Fruit fly (Drosophila melanogaster) whole organism, wandering third instar larva: ENCODE measurements around the gene GILT1.

Experiments used
- Abd-B ChIP-seq: fragments of >200 bp; optimal IDR thresholded peaks from 2 replicates; lab custom pipeline; 2017; ENCODE audit warnings: missing biosample characterization, missing genetic modification characterization
- CG32264 ChIP-seq: fragments of 200-800 bp; sonication (Bioruptor generic); optimal IDR thresholded peaks from 2 replicates; lab custom pipeline; 2016; ENCODE audit warnings: missing biosample characterization, missing genetic modification characterization
- CG9705 ChIP-seq: fragments of 200-800 bp; sonication (Bioruptor generic); optimal IDR thresholded peaks from 2 replicates; lab custom pipeline; 2018; ENCODE audit warnings: missing biosample characterization, mild to moderate bottlenecking, missing genetic modification characterization
- CrebA ChIP-seq: fragments of 200-800 bp; sonication (Bioruptor generic); optimal IDR thresholded peaks from 2 replicates; lab custom pipeline; 2016; ENCODE audit warnings: missing biosample characterization, mild to moderate bottlenecking, missing genetic modification characterization, borderline replicate concordance
- Dfd ChIP-seq: fragments of >200 bp; optimal IDR thresholded peaks from 2 replicates; lab custom pipeline; 2017; ENCODE audit warnings: missing biosample characterization, missing genetic modification characterization
- GATAd ChIP-seq: sonication (Bioruptor generic); optimal IDR thresholded peaks from 2 replicates; lab custom pipeline; 2016; ENCODE audit warnings: missing biosample characterization, missing genetic modification characterization
- HLH106 ChIP-seq: fragments of 200-800 bp; optimal IDR thresholded peaks from 3 replicates; lab custom pipeline; 2019; ENCODE audit warnings: missing biosample characterization, mild to moderate bottlenecking, missing genetic modification characterization, moderate library complexity
- Hnf4 ChIP-seq: fragments of 200-800 bp; sonication (Bioruptor generic); optimal IDR thresholded peaks from 2 replicates; lab custom pipeline; 2016; ENCODE audit warnings: missing biosample characterization, mild to moderate bottlenecking, missing genetic modification characterization
- Hr78 ChIP-seq: fragments of >200 bp; optimal IDR thresholded peaks from 2 replicates; lab custom pipeline; 2017; ENCODE audit warnings: missing biosample characterization, missing genetic modification characterization
- Hr83 ChIP-seq: fragments of 200-300 bp; sonication (Bioruptor generic); optimal IDR thresholded peaks from 2 replicates; lab custom pipeline; 2016; ENCODE audit warnings: missing biosample characterization, mild to moderate bottlenecking, missing genetic modification characterization, moderate library complexity; ENCODE audit not compliant: poor library complexity, severe bottlenecking
- Mio ChIP-seq: sonication (Bioruptor generic); optimal IDR thresholded peaks from 2 replicates; lab custom pipeline; 2016; ENCODE audit warnings: missing biosample characterization, missing genetic modification characterization
- Myc ChIP-seq: fragments of >200 bp; optimal IDR thresholded peaks from 2 replicates; lab custom pipeline; 2017
- N ChIP-seq: fragments of >200 bp; optimal IDR thresholded peaks from 2 replicates; lab custom pipeline; 2018; ENCODE audit warnings: missing biosample characterization, missing external identifiers, missing genetic modification characterization
- OdsH ChIP-seq: fragments of 200-800 bp; sonication (Bioruptor generic); optimal IDR thresholded peaks from 2 replicates; lab custom pipeline; 2016; ENCODE audit warnings: missing biosample characterization, mild to moderate bottlenecking, missing genetic modification characterization
- Rel ChIP-seq, 2 experiments: fragments of 200-800 bp; sonication (Bioruptor generic) in 1 of 2; optimal IDR thresholded peaks; 2 replicates in 1 of 2; 3 replicates in 1 of 2; lab custom pipeline; 2016 to 2019; ENCODE audit warnings: mild to moderate bottlenecking in 2 of 2, missing biosample characterization in 2 of 2, missing genetic modification characterization in 2 of 2, moderate library complexity in 1 of 2
- Sp1 ChIP-seq: fragments of 200-800 bp; sonication (Bioruptor generic); optimal IDR thresholded peaks from 3 replicates; lab custom pipeline; 2019; ENCODE audit warnings: missing biosample characterization, mild to moderate bottlenecking, missing genetic modification characterization, moderate library complexity
- Vsx2 ChIP-seq: fragments of 200-300, 225-300 bp; sonication (Bioruptor generic); optimal IDR thresholded peaks from 2 replicates; lab custom pipeline; 2018; ENCODE audit warnings: missing biosample characterization, missing genetic modification characterization; ENCODE audit not compliant: partially characterized antibody
- br ChIP-seq: fragments of 200-800 bp; sonication (Bioruptor generic); optimal IDR thresholded peaks from 2 replicates; lab custom pipeline; 2016; ENCODE audit warnings: missing biosample characterization, missing genetic modification characterization
- brk ChIP-seq: fragments of 200-800 bp; sonication (Bioruptor generic); optimal IDR thresholded peaks from 2 replicates; lab custom pipeline; 2016; ENCODE audit warnings: missing biosample characterization, mild to moderate bottlenecking, missing genetic modification characterization
- dmrt93B ChIP-seq: fragments of 200-800 bp; sonication (Bioruptor generic); optimal IDR thresholded peaks from 2 replicates; lab custom pipeline; 2018; ENCODE audit warnings: missing biosample characterization, mild to moderate bottlenecking, missing genetic modification characterization
- dsf ChIP-seq: sonication (Bioruptor generic); optimal IDR thresholded peaks from 2 replicates; lab custom pipeline; 2016; ENCODE audit warnings: missing biosample characterization, missing genetic modification characterization, borderline replicate concordance
- ey ChIP-seq: fragments of 200-800 bp; sonication (Bioruptor generic); optimal IDR thresholded peaks from 2 replicates; lab custom pipeline; 2016; ENCODE audit warnings: missing biosample characterization, missing genetic modification characterization
- foxo ChIP-seq, 2 experiments: fragments of 200-800 bp; sonication (Bioruptor generic); optimal IDR thresholded peaks; 2 replicates in 1 of 2; 3 replicates in 1 of 2; lab custom pipeline; 2016 to 2017; ENCODE audit warnings: missing biosample characterization in 2 of 2, missing genetic modification characterization in 2 of 2
- fru ChIP-seq: fragments of 200-800 bp; sonication (Bioruptor generic); optimal IDR thresholded peaks from 3 replicates; lab custom pipeline; 2016; ENCODE audit warnings: missing biosample characterization, mild to moderate bottlenecking, missing genetic modification characterization
- h ChIP-seq: fragments of 200-800 bp; sonication (Bioruptor generic); optimal IDR thresholded peaks from 3 replicates; lab custom pipeline; 2016; ENCODE audit warnings: missing biosample characterization, mild to moderate bottlenecking, missing genetic modification characterization
- jim ChIP-seq: fragments of 175-275, 200-325 bp; sonication (Bioruptor generic); optimal IDR thresholded peaks from 2 replicates; lab custom pipeline; 2016; ENCODE audit warnings: missing biosample characterization, mild to moderate bottlenecking, missing genetic modification characterization
- lola ChIP-seq: fragments of >200 bp; optimal IDR thresholded peaks from 2 replicates; lab custom pipeline; 2017; ENCODE audit warnings: missing biosample characterization, missing genetic modification characterization
- pan ChIP-seq: fragments of >200 bp; optimal IDR thresholded peaks from 2 replicates; lab custom pipeline; 2017
- psq ChIP-seq: fragments of 200-800 bp; sonication (Bioruptor generic); optimal IDR thresholded peaks from 3 replicates; lab custom pipeline; 2017; ENCODE audit warnings: missing biosample characterization, mild to moderate bottlenecking, missing genetic modification characterization, moderate library complexity
- rgr ChIP-seq: fragments of 200-800 bp; sonication (Bioruptor generic); optimal IDR thresholded peaks from 3 replicates; lab custom pipeline; 2016; ENCODE audit warnings: missing biosample characterization, mild to moderate bottlenecking, missing genetic modification characterization
- sage ChIP-seq: fragments of 200-800 bp; sonication (Bioruptor generic); optimal IDR thresholded peaks from 2 replicates; lab custom pipeline; 2016; ENCODE audit warnings: missing biosample characterization, mild to moderate bottlenecking, missing genetic modification characterization
- sv ChIP-seq: fragments of 200-800 bp; sonication (Bioruptor generic); optimal IDR thresholded peaks from 3 replicates; lab custom pipeline; 2016; ENCODE audit warnings: missing biosample characterization, missing genetic modification characterization
- tai ChIP-seq: sonication (Bioruptor generic); optimal IDR thresholded peaks from 2 replicates; lab custom pipeline; 2016; ENCODE audit warnings: missing biosample characterization, missing genetic modification characterization
- usp ChIP-seq: fragments of >200 bp; optimal IDR thresholded peaks from 2 replicates; lab custom pipeline; 2017; ENCODE audit warnings: missing biosample characterization, missing genetic modification characterization
- woc ChIP-seq: sonication (Bioruptor generic); optimal IDR thresholded peaks from 2 replicates; lab custom pipeline; 2016; ENCODE audit warnings: missing biosample characterization, mild to moderate bottlenecking, missing genetic modification characterization

Gene GILT1

dm6 chr3R:13381744-13382435, 19.8 kb downstream of the GILT1 start, which contains the start of the genes mRpS21 and Droj2 (continued):
- no peak for TF ChIP-seq sage (GFP tag; lab: Kevin White, UChicago)
- TF ChIP-seq dsf (GFP tag; lab: Kevin White, UChicago) = peak; percentile 33
- peak; percentile 36 for TF ChIP-seq rgr (GFP tag; lab: Kevin White, UChicago)
- TF ChIP-seq GATAd (GFP tag; lab: Kevin White, UChicago) = no peak
- TF ChIP-seq jim = no peak
- peak; percentile 47 for TF ChIP-seq Myc (lab: Kevin White, UChicago)
- TF ChIP-seq CrebA (GFP tag; lab: Kevin White, UChicago) = no peak
- TF ChIP-seq ey (GFP tag; lab: Kevin White, UChicago) = peak; percentile 3
- peak; percentile 60 for TF ChIP-seq woc (GFP tag; lab: Kevin White, UChicago)
- TF ChIP-seq, all 38 proteins: peak for 17

dm6 chr3R:13379675-13380074, 22.0 kb downstream of the GILT1 start, which contains the start of the genes CG9813 and CG8870:
CG9813 (minus strand) TSS chr3R:13379775.
CG8870 (plus strand) TSS chr3R:13379842.
- no peak for TF ChIP-seq pan (lab: Kevin White, UChicago)
- no peak for TF ChIP-seq Sp1 (GFP tag; lab: Kevin White, UChicago)
- TF ChIP-seq tai (GFP tag; lab: Kevin White, UChicago) = no peak
- TF ChIP-seq br = no peak
- no peak for TF ChIP-seq brk (GFP tag; lab: Kevin White, UChicago)
- no peak for TF ChIP-seq Hr83
- TF ChIP-seq sage (GFP tag; lab: Kevin White, UChicago) = no peak
- no peak for TF ChIP-seq Hr78
- TF ChIP-seq fru (GFP tag; lab: Kevin White, UChicago) = no peak
- no peak for TF ChIP-seq Hnf4
- TF ChIP-seq CG9705 (GFP tag; lab: Kevin White, UChicago) = no peak
- no peak for TF ChIP-seq CG32264 (GFP tag; lab: Kevin White, UChicago)
- TF ChIP-seq h (GFP tag; lab: Kevin White, UChicago) = no peak
- TF ChIP-seq psq (GFP tag; lab: Kevin White, UChicago) = no peak
- no peak for TF ChIP-seq Mio (GFP tag; lab: Kevin White, UChicago)
- no peak for TF ChIP-seq lola (GFP tag; lab: Kevin White, UChicago)
- no peak for TF ChIP-seq rgr (GFP tag; lab: Kevin White, UChicago)
- no peak for TF ChIP-seq foxo (GFP tag; optimal IDR thresholded peaks at IDR 0.05; lab: Kevin White, UChicago)
- TF ChIP-seq Myc (lab: Kevin White, UChicago) = no peak

- TF ChIP-seq br (no peak), rgr (GFP tag; lab: Kevin White, UChicago) (no peak), ey (GFP tag; lab: Kevin White, UChicago) (no peak), Rel (GFP tag; optimal IDR thresholded peaks at IDR 0.05; lab: Kevin White, UChicago) (no peak), Rel (tag; optimal IDR thresholded peaks at IDR 0.05; lab: Kevin White, UChicago) (no peak), psq (GFP tag; lab: Kevin White, UChicago) (no peak), Dfd (no peak), sv (GFP tag; lab: Kevin White, UChicago) (no peak), brk (GFP tag; lab: Kevin White, UChicago) (no peak), Abd-B (GFP tag; lab: Kevin White, UChicago) (no peak), CrebA (GFP tag; lab: Kevin White, UChicago) (no peak), Myc (lab: Kevin White, UChicago) (no peak), Hr83 (no peak), foxo (GFP tag; optimal IDR thresholded peaks at IDR 0.05; lab: Kevin White, UChicago) (no peak), N (GFP tag; lab: Kevin White, UChicago) (no peak), usp (GFP tag; lab: Kevin White, UChicago) (no peak)
Observed at dm6 chr3R:13374913-13375312, 26.7 kb downstream of the GILT1 start.

dm6 chr3R:13371840-13372680, 29.6 kb downstream of the GILT1 start, which contains the start of the genes Lip3 and CG34309:
Lip3 (minus strand) TSS chr3R:13371904.
CG34309 (plus strand) TSS chr3R:13372630.
- TF ChIP-seq jim = no peak
- TF ChIP-seq ey (GFP tag; lab: Kevin White, UChicago) = peak; percentile 73
- peak; percentile 81 for TF ChIP-seq OdsH (GFP tag; lab: Kevin White, UChicago)
- TF ChIP-seq brk (GFP tag; lab: Kevin White, UChicago) = peak; percentile 82
- TF ChIP-seq CG9705 (GFP tag; lab: Kevin White, UChicago) = no peak
- peak; percentile 76 for TF ChIP-seq fru (GFP tag; lab: Kevin White, UChicago)
- peak; percentile 9 for TF ChIP-seq tai (GFP tag; lab: Kevin White, UChicago)
- no peak for TF ChIP-seq GATAd (GFP tag; lab: Kevin White, UChicago)
- no peak for TF ChIP-seq usp (GFP tag; lab: Kevin White, UChicago)
- no peak for TF ChIP-seq Hr83
- TF ChIP-seq Vsx2 (GFP tag; lab: Kevin White, UChicago) = no peak
- no peak for TF ChIP-seq dsf (GFP tag; lab: Kevin White, UChicago)
- peak; percentile 69 for TF ChIP-seq HLH106 (tag; lab: Kevin White, UChicago)
- no peak for TF ChIP-seq N (GFP tag; lab: Kevin White, UChicago)
- TF ChIP-seq psq (GFP tag; lab: Kevin White, UChicago) = peak; percentile 73
- TF ChIP-seq foxo (GFP tag; optimal IDR thresholded peaks at IDR 0.05; lab: Kevin White, UChicago) = peak in 1 of 2 experiments; percentile 65
- no peak for TF ChIP-seq Abd-B (GFP tag; lab: Kevin White, UChicago)
- peak; percentile 82 for TF ChIP-seq h (GFP tag; lab: Kevin White, UChicago)
- peak; percentile 51 for TF ChIP-seq br
- no peak for TF ChIP-seq Hr78
- no peak for TF ChIP-seq woc (GFP tag; lab: Kevin White, UChicago)
- no peak for TF ChIP-seq Myc (lab: Kevin White, UChicago)
- peak; percentile 1 for TF ChIP-seq CG32264 (GFP tag; lab: Kevin White, UChicago)
- TF ChIP-seq dmrt93B (GFP tag; lab: Kevin White, UChicago) = peak; percentile 60
- TF ChIP-seq sage (GFP tag; lab: Kevin White, UChicago) = peak; percentile 24
- peak; percentile 67 for TF ChIP-seq Hnf4
- TF ChIP-seq Mio (GFP tag; lab: Kevin White, UChicago) = no peak
- TF ChIP-seq rgr (GFP tag; lab: Kevin White, UChicago) = peak; percentile 82
